Worm (Caenorhabditis elegans) whole organism, L2 larva: ENCODE measurements around the gene F10D7.3.
A peak's percentile ranks its signal among the peaks of the same experiment; 100 is the strongest.

Experiments
- F13H6.1 ChIP-seq: sonication (generic microtip); optimal IDR thresholded peaks from 2 replicates; lab custom pipeline; 2016; ENCODE audit warnings: missing genetic modification characterization, missing compliant biosample characterization
- R02D3.7 ChIP-seq: fragments of 150-350 bp; optimal IDR thresholded peaks from 2 replicates; lab custom pipeline; 2014; ENCODE audit warnings: missing biosample characterization, missing genetic modification characterization
- Y55F3AM.14 ChIP-seq: fragments of 200-800 bp; sonication (Bioruptor generic); optimal IDR thresholded peaks from 2 replicates; lab custom pipeline; 2018; ENCODE audit warnings: mild to moderate bottlenecking, missing genetic modification characterization, missing compliant biosample characterization
- aly-2 ChIP-seq: fragments of 150-350 bp; optimal IDR thresholded peaks from 2 replicates; lab custom pipeline; 2014; ENCODE audit warnings: missing biosample characterization, missing genetic modification characterization
- ama-1 ChIP-seq: fragments of 150-350 bp; optimal IDR thresholded peaks from 2 replicates; lab custom pipeline; 2018; ENCODE audit warnings: inconsistent platforms
- blmp-1 ChIP-seq: sonication (generic microtip); optimal IDR thresholded peaks from 2 replicates; lab custom pipeline; 2017; ENCODE audit warnings: missing genetic modification characterization, mild to moderate bottlenecking, missing compliant biosample characterization, antibody characterized with exemption, moderate library complexity; ENCODE audit not compliant: insufficient read depth
- ceh-82 ChIP-seq: fragments of 150-350 bp; optimal IDR thresholded peaks from 2 replicates; lab custom pipeline; 2014; ENCODE audit warnings: missing biosample characterization, missing genetic modification characterization
- egl-27 ChIP-seq: sonication (generic microtip); optimal IDR thresholded peaks from 3 replicates; lab custom pipeline; 2017; ENCODE audit warnings: missing biosample characterization, missing genetic modification reagents, missing genetic modification characterization
- elt-1 ChIP-seq: fragments of 150-350 bp; optimal IDR thresholded peaks from 2 replicates; lab custom pipeline; 2014; ENCODE audit warnings: missing biosample characterization, missing genetic modification characterization
- fos-1 ChIP-seq: fragments of 150-350 bp; optimal IDR thresholded peaks from 2 replicates; lab custom pipeline; 2014; ENCODE audit warnings: missing biosample characterization, missing genetic modification characterization
- gmeb-1 ChIP-seq: fragments of 150-350 bp; optimal IDR thresholded peaks from 2 replicates; lab custom pipeline; 2014; ENCODE audit warnings: missing biosample characterization, missing genetic modification characterization
- lsy-2 ChIP-seq, 2 experiments: fragments of 150-350 bp in 1 of 2; sonication (generic microtip) in 1 of 2; optimal IDR thresholded peaks; 2 replicates each; lab custom pipeline; 2014 to 2017; ENCODE audit warnings: missing biosample characterization in 2 of 2, missing genetic modification characterization in 2 of 2
- mab-5 ChIP-seq: fragments of 150-350 bp; optimal IDR thresholded peaks from 2 replicates; lab custom pipeline; 2014; ENCODE audit warnings: missing biosample characterization, missing genetic modification characterization
- mbf-1 ChIP-seq: sonication (generic microtip); optimal IDR thresholded peaks from 2 replicates; lab custom pipeline; 2017; ENCODE audit warnings: missing biosample characterization, missing genetic modification characterization
- nhr-12 ChIP-seq: fragments of 150-350 bp; optimal IDR thresholded peaks from 2 replicates; lab custom pipeline; 2014; ENCODE audit warnings: missing biosample characterization, missing genetic modification characterization
- nhr-129 ChIP-seq: fragments of 150-350 bp; optimal IDR thresholded peaks from 2 replicates; lab custom pipeline; 2014; ENCODE audit warnings: missing biosample characterization, missing genetic modification characterization
- nhr-21 ChIP-seq: fragments of 150-350 bp; optimal IDR thresholded peaks from 2 replicates; lab custom pipeline; 2014; ENCODE audit warnings: missing biosample characterization, missing genetic modification characterization
- nhr-237 ChIP-seq: fragments of 150-350 bp; optimal IDR thresholded peaks from 2 replicates; lab custom pipeline; 2014; ENCODE audit warnings: missing biosample characterization, missing genetic modification characterization
- nhr-6 ChIP-seq: fragments of 150-350 bp; optimal IDR thresholded peaks from 2 replicates; lab custom pipeline; 2014; ENCODE audit warnings: missing biosample characterization, missing genetic modification characterization
- peb-1 ChIP-seq: fragments of 150-350 bp; optimal IDR thresholded peaks from 2 replicates; lab custom pipeline; 2014; ENCODE audit warnings: missing biosample characterization, missing genetic modification characterization
- sma-3 ChIP-seq: sonication (generic microtip); optimal IDR thresholded peaks from 2 replicates; lab custom pipeline; 2016; ENCODE audit warnings: missing genetic modification reagents, missing genetic modification characterization, missing compliant biosample characterization
- sma-9 ChIP-seq, 2 experiments: fragments of 150-350 bp in 1 of 2; sonication (generic microtip) in 1 of 2; optimal IDR thresholded peaks; 2 replicates each; lab custom pipeline; 2014 to 2016; ENCODE audit warnings: missing genetic modification characterization in 2 of 2, mild to moderate bottlenecking in 1 of 2, missing biosample characterization in 1 of 2, missing compliant biosample characterization in 1 of 2, missing genetic modification reagents in 1 of 2, moderate library complexity in 1 of 2
- unc-39 ChIP-seq: fragments of 150-350 bp; optimal IDR thresholded peaks from 2 replicates; lab custom pipeline; 2014; ENCODE audit warnings: missing biosample characterization, missing genetic modification characterization
- unc-55 ChIP-seq: fragments of 150-350 bp; sonication (generic microtip); optimal IDR thresholded peaks from 3 replicates; lab custom pipeline; 2014; ENCODE audit warnings: missing biosample characterization, missing genetic modification reagents, missing genetic modification characterization
- unc-62 ChIP-seq: fragments of 150-350 bp; optimal IDR thresholded peaks from 2 replicates; lab custom pipeline; 2014; ENCODE audit warnings: missing biosample characterization, missing genetic modification reagents, missing genetic modification characterization
- zag-1 ChIP-seq: fragments of 150-350 bp; optimal IDR thresholded peaks from 2 replicates; lab custom pipeline; 2014; ENCODE audit warnings: missing biosample characterization, missing genetic modification characterization
- ztf-1 ChIP-seq: fragments of 200-800 bp; sonication (Bioruptor generic); conservative IDR thresholded peaks from 2 replicates; pipeline ENCODE4 v1.3.6; 2022; ENCODE audit warnings: missing genetic modification characterization, missing compliant biosample characterization
- ztf-11 ChIP-seq: sonication (generic microtip); optimal IDR thresholded peaks from 2 replicates; lab custom pipeline; 2017; ENCODE audit warnings: missing biosample characterization, missing genetic modification characterization
- ztf-4 ChIP-seq: fragments of 150-350 bp; optimal IDR thresholded peaks from 2 replicates; lab custom pipeline; 2014; ENCODE audit warnings: missing biosample characterization, missing genetic modification characterization

F10D7.3 gene

ce11 chrX:17385102-17385501 is 10.7 kb upstream of the F10D7.3 start:
- no peak for TF ChIP-seq ztf-11 (tag; lab: Kevin White, UChicago)
- no peak for TF ChIP-seq F13H6.1
- peak; percentile 83 for TF ChIP-seq nhr-129 (tag; lab: Kevin White, UChicago)
- TF ChIP-seq ztf-1 (GFP tag; lab: Robert Waterston, UW) = no peak

DNA sequence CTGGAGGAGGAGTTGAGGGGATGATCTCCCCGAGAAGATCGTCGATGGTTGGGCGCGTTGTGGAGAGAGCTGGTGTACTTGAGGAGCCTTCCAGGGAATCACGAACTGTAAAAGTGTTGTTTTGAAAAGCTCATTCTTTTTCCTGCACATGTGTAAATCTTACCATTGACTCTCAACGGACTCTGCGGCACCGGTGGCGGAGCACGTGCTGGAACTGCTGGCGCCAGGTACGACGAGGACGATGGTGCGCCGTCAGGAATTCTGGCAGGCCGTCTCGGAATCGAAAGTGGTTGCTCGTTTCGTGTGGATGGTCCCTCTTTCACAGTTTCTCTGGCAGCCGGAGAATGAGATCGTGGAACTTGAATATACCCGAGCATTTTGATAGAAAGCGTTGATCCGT is 9.9 kb upstream of the F10D7.3 start:
- TF ChIP-seq gmeb-1 (no peak), mab-5 (tag; lab: Kevin White, UChicago) (no peak), mbf-1 (tag; lab: Kevin White, UChicago) (no peak), sma-9 (GFP tag; optimal IDR thresholded peaks at IDR 0.05; lab: Kevin White, UChicago) (no peak), sma-9 (tag; optimal IDR thresholded peaks at IDR 0.05; lab: Kevin White, UChicago) (no peak), nhr-129 (tag; lab: Kevin White, UChicago) (no peak), unc-62 (GFP tag; lab: Kevin White, UChicago) (no peak), nhr-237 (no peak), ztf-1 (GFP tag; lab: Robert Waterston, UW) (no peak), nhr-6 (tag; lab: Kevin White, UChicago) (no peak), blmp-1 (tag; lab: Kevin White, UChicago) (no peak), ama-1 (lab: Kevin White, UChicago) (no peak)

DNA sequence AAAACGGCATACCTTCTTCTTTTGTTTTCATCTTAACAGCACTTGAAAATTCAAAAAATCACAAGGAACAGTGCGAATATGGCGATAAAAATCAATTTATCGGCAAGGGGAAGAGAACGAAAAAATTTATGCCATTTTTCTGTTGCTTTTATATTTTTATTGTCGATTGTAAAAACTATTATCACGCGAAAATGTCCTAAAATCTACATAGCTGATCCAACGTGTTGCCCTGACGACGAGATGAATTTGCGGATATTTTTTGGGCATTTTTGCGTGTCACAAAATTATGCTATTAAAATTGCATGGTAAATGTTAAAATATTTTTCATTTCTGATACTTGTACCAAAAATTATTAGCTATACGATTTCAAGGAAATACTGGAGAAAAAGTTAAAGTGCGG is 7.5 kb upstream of the F10D7.3 start, which contains the start of gene F10D7.4:
TSS of gene F10D7.4 (minus strand) at position 101 of the 400 bp plus-strand sequence.
- TF ChIP-seq egl-27 (tag; lab: Kevin White, UChicago) = no peak
- TF ChIP-seq ztf-4 (tag; lab: Kevin White, UChicago) = no peak
- no peak for TF ChIP-seq Y55F3AM.14 (GFP tag; lab: Kevin White, UChicago)
- no peak for TF ChIP-seq aly-2 (tag; lab: Kevin White, UChicago)
- TF ChIP-seq zag-1 (tag; lab: Kevin White, UChicago) = no peak
- TF ChIP-seq F13H6.1 = no peak
- TF ChIP-seq peb-1 (tag; lab: Kevin White, UChicago) = no peak
- TF ChIP-seq mbf-1 (tag; lab: Kevin White, UChicago) = no peak
- no peak for TF ChIP-seq ama-1 (lab: Kevin White, UChicago)
- no peak for TF ChIP-seq nhr-237
- TF ChIP-seq unc-55 = no peak

DNA sequence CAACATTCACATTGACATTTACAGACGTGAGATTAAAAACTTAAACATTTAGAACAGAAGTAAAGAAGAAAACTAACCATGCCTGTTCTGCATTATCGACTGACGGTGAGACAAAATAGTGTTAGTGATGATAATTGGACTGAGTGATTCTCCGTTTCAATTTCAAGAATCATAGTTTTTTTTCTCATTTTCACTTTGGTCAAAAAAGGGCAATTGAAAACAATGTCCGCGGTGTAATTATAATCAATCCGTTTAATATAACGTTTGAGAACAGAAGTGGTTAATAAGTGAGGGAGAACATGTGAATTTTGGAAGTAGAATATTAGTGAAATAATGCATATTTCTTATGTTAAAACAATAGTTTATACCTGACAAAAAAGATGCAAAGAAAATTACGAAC is 5.2 kb upstream of the F10D7.3 start, which contains the start of gene F10D7.10:
TSS of gene F10D7.10 (minus strand) at position 101 of the 400 bp plus-strand sequence.
- TF ChIP-seq lsy-2 (tag; optimal IDR thresholded peaks at IDR 0.05; lab: Kevin White, UChicago) (no peak), ztf-11 (tag; lab: Kevin White, UChicago) (no peak), elt-1 (no peak), unc-62 (GFP tag; lab: Kevin White, UChicago) (no peak), F13H6.1 (no peak), peb-1 (tag; lab: Kevin White, UChicago) (no peak), fos-1 (tag; lab: Kevin White, UChicago) (no peak), ama-1 (lab: Kevin White, UChicago) (no peak), sma-3 (no peak), nhr-21 (tag; lab: Kevin White, UChicago) (no peak), ztf-1 (GFP tag; lab: Robert Waterston, UW) (no peak), nhr-12 (tag; lab: Kevin White, UChicago) (no peak), ceh-82 (tag; lab: Kevin White, UChicago) (no peak)

ce11 chrX:17378996-17379395 is 4.6 kb upstream of the F10D7.3 start:
- TF ChIP-seq fos-1 (tag; lab: Kevin White, UChicago) = peak; percentile 38
- TF ChIP-seq aly-2 (tag; lab: Kevin White, UChicago) = no peak

DNA sequence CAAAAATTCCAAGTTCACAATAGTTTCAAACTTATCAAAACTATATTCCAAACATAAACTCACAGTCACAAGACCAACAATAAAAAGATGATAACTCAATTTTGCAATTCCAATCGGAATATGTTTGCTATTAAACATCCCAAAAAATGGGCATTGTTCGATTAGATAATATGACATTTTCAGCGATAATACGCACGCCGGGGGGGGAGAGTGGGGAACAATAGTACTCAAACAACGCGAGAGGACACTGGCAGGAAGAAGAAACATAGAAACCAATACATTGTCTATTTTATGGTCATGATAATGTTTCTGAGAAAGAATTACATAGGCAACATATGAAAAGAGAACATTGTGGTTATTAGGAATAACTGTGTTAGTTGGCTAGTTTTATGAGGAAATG is 1.4 kb upstream of the F10D7.3 start:
- TF ChIP-seq fos-1 (tag; lab: Kevin White, UChicago) (peak; percentile 16), R02D3.7 (tag; lab: Kevin White, UChicago) (no peak), nhr-237 (no peak)

DNA sequence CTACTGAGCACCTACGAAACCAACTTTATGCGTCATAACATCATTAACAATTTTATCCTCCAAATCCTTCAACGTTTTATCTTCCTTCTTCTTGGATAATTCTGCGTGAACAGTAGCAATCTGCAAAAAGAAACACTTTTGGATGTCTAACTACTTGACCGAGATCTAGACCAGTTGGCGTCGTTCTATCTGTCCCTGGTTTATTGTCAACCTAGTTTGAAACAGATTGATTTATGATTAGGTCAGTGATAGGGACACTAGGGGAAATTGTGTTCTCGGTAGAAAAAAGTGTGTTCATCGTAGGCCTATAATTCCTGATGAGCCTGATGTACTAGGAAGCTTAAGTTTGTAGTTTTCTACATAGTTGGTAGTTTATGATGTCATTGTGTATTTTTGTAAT is 479 bp downstream of the F10D7.3 start:
- TF ChIP-seq gmeb-1 (no peak), ztf-1 (GFP tag; lab: Robert Waterston, UW) (no peak), unc-39 (tag; lab: Kevin White, UChicago) (no peak), sma-3 (peak; percentile 53), R02D3.7 (tag; lab: Kevin White, UChicago) (no peak), mab-5 (tag; lab: Kevin White, UChicago) (no peak), sma-9 (GFP tag; optimal IDR thresholded peaks at IDR 0.05; lab: Kevin White, UChicago) (peak; percentile 44), sma-9 (tag; optimal IDR thresholded peaks at IDR 0.05; lab: Kevin White, UChicago) (no peak), zag-1 (tag; lab: Kevin White, UChicago) (no peak)
